Worm (Caenorhabditis elegans) whole organism, L3 larva: Measurements from ENCODE around the gene Y2H9A.6.

Experiments used
- R02D3.7 ChIP-seq: fragments of 150-350 bp; optimal IDR thresholded peaks from 2 replicates; lab custom pipeline; 2014; ENCODE audit warnings: missing biosample characterization, missing genetic modification characterization
- ZK546.5 ChIP-seq: sonication (generic microtip); optimal IDR thresholded peaks from 2 replicates; lab custom pipeline; 2017; ENCODE audit warnings: missing biosample characterization, missing genetic modification characterization
- ceh-82 ChIP-seq: fragments of 150-350 bp; optimal IDR thresholded peaks from 2 replicates; lab custom pipeline; 2014; ENCODE audit warnings: missing biosample characterization, missing genetic modification characterization
- egl-27 ChIP-seq: sonication (generic microtip); optimal IDR thresholded peaks from 4 replicates; lab custom pipeline; 2017; ENCODE audit warnings: missing biosample characterization, missing genetic modification reagents, missing genetic modification characterization
- elt-2 ChIP-seq: sonication (generic microtip); optimal IDR thresholded peaks from 2 replicates; lab custom pipeline; 2016; ENCODE audit warnings: missing genetic modification reagents, mild to moderate bottlenecking, missing genetic modification characterization, missing compliant biosample characterization
- fkh-10 ChIP-seq: sonication (generic microtip); optimal IDR thresholded peaks from 2 replicates; lab custom pipeline; 2017; ENCODE audit warnings: missing biosample characterization, missing genetic modification reagents, missing genetic modification characterization
- fos-1 ChIP-seq: fragments of 150-350 bp; optimal IDR thresholded peaks from 2 replicates; lab custom pipeline; 2014; ENCODE audit warnings: missing biosample characterization, missing genetic modification characterization
- nhr-23 ChIP-seq: fragments of 150-350 bp; optimal IDR thresholded peaks from 2 replicates; lab custom pipeline; 2014; ENCODE audit warnings: missing biosample characterization, missing genetic modification reagents, missing genetic modification characterization
- pha-4 ChIP-seq: fragments of 150-350 bp; optimal IDR thresholded peaks from 2 replicates; lab custom pipeline; 2014; ENCODE audit warnings: missing biosample characterization, missing genetic modification reagents, missing genetic modification characterization
- snpc-4 ChIP-seq: fragments of 150-350 bp; optimal IDR thresholded peaks from 2 replicates; lab custom pipeline; 2014; ENCODE audit warnings: missing biosample characterization, missing genetic modification characterization
- unc-62 ChIP-seq: fragments of 150-350 bp; sonication (generic microtip); optimal IDR thresholded peaks from 4 replicates; lab custom pipeline; 2014; ENCODE audit warnings: missing biosample characterization, missing genetic modification reagents, missing genetic modification characterization

ce11 chrV:13484339-13484738, 40.7 kb downstream of the Y2H9A.6 start, which contains the start of gene T10G3.4:
- TF ChIP-seq egl-27 (no peak), ZK546.5 (no peak), ceh-82 (tag; lab: Kevin White, UChicago) (no peak), unc-62 (no peak), pha-4 (no peak), fos-1 (no peak), fkh-10 (GFP tag; lab: Kevin White, UChicago) (no peak), elt-2 (no peak), nhr-23 (tag; lab: Kevin White, UChicago) (no peak), snpc-4 (tag; lab: Kevin White, UChicago) (no peak), R02D3.7 (no peak)
